Worm (Caenorhabditis elegans) whole organism, mixed stage, embryonic: Measurements from ENCODE around the gene col-117.

Source experiments
- ceh-43 ChIP-seq: fragments of 200-800 bp; sonication (Bioruptor generic); optimal IDR thresholded peaks from 2 replicates; lab custom pipeline; 2018; ENCODE audit warnings: mild to moderate bottlenecking, missing genetic modification characterization, moderate library complexity, missing compliant biosample characterization
- ces-1 ChIP-seq: fragments of 150-350 bp; optimal IDR thresholded peaks from 2 replicates; lab custom pipeline; 2014; ENCODE audit warnings: missing biosample characterization, missing genetic modification reagents, missing genetic modification characterization
- cnd-1 ChIP-seq: fragments of 200-800 bp; sonication (Bioruptor generic); optimal IDR thresholded peaks from 2 replicates; lab custom pipeline; 2018; ENCODE audit warnings: mild to moderate bottlenecking, missing genetic modification characterization, missing compliant biosample characterization
- lin-32 ChIP-seq: fragments of 200-800 bp; sonication (Bioruptor generic); optimal IDR thresholded peaks from 2 replicates; lab custom pipeline; 2018; ENCODE audit warnings: mild to moderate bottlenecking, missing genetic modification characterization, missing compliant biosample characterization
- lsy-2 ChIP-seq: fragments of 150-350 bp; optimal IDR thresholded peaks from 2 replicates; lab custom pipeline; 2014; ENCODE audit warnings: missing biosample characterization, missing genetic modification characterization
- nhr-12 ChIP-seq: fragments of 150-350 bp; optimal IDR thresholded peaks from 2 replicates; lab custom pipeline; 2014; ENCODE audit warnings: missing biosample characterization, missing genetic modification characterization
- nhr-237 ChIP-seq: fragments of 150-350 bp; optimal IDR thresholded peaks from 2 replicates; lab custom pipeline; 2014; ENCODE audit warnings: missing biosample characterization, missing genetic modification characterization
- nhr-28 ChIP-seq: fragments of 150-350 bp; optimal IDR thresholded peaks from 2 replicates; lab custom pipeline; 2014; ENCODE audit warnings: missing biosample characterization, missing genetic modification characterization
- nhr-76 ChIP-seq: sonication (generic microtip); optimal IDR thresholded peaks from 2 replicates; lab custom pipeline; 2017; ENCODE audit warnings: missing biosample characterization, missing genetic modification characterization
- snpc-4 ChIP-seq: fragments of 150-350 bp; optimal IDR thresholded peaks from 2 replicates; lab custom pipeline; 2014; ENCODE audit warnings: missing biosample characterization, missing genetic modification characterization
- unc-39 ChIP-seq: fragments of 150-350 bp; optimal IDR thresholded peaks from 2 replicates; lab custom pipeline; 2014; ENCODE audit warnings: missing biosample characterization, missing genetic modification characterization
- ztf-11 ChIP-seq: fragments of 150-350 bp; optimal IDR thresholded peaks from 2 replicates; lab custom pipeline; 2014; ENCODE audit warnings: missing biosample characterization, missing genetic modification characterization

DNA sequence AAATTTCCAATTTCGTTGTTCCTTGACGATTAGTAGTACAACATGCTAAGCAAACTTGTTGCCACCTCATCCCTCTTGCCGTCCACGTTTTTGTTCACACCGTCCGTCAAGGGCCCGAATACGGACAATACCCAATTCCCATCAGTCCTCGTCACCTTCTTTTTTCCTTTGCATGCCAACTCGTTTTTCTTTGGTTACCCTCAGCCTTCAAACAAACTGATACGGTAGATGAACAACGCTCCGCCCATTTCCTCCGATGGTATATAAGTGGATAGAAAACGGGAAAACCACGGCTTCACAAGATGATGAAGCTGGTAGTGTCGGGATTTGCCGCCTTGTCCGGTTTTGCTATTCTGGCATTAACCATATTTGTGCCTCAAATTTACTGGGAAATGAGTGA is 23.9 kb upstream of the col-117 start, which contains the start of gene col-118:
- TF ChIP-seq cnd-1 (tag; lab: Kevin White, UChicago) (no peak), snpc-4 (tag; lab: Kevin White, UChicago) (no peak), nhr-237 (tag; lab: Kevin White, UChicago) (no peak), ceh-43 (GFP tag; lab: Kevin White, UChicago) (no peak), nhr-28 (tag; lab: Kevin White, UChicago) (no peak), lin-32 (GFP tag; lab: Kevin White, UChicago) (no peak), ztf-11 (no peak), nhr-76 (tag; lab: Kevin White, UChicago) (no peak), unc-39 (tag; lab: Kevin White, UChicago) (no peak), nhr-12 (tag; lab: Kevin White, UChicago) (no peak), ces-1 (GFP tag; lab: Kevin White, UChicago) (no peak), lsy-2 (no peak)
